Worm (Caenorhabditis elegans) whole organism, L1 larva: ENCODE results near the gene msp-55.

Experiments
- C04F5.9 ChIP-seq: sonication (generic microtip); optimal IDR thresholded peaks from 2 replicates; lab custom pipeline; 2016; ENCODE audit warnings: missing genetic modification characterization, missing compliant biosample characterization
- C34B4.2 ChIP-seq: sonication (generic microtip); optimal IDR thresholded peaks from 2 replicates; lab custom pipeline; 2017; ENCODE audit warnings: mild to moderate bottlenecking, missing genetic modification characterization, missing compliant biosample characterization
- Y116A8C.19 ChIP-seq: sonication (generic microtip); optimal IDR thresholded peaks from 2 replicates; lab custom pipeline; 2016; ENCODE audit warnings: missing compliant biosample characterization, missing genetic modification characterization, borderline replicate concordance
- aly-2 ChIP-seq: fragments of 150-350 bp; optimal IDR thresholded peaks from 2 replicates; lab custom pipeline; 2014; ENCODE audit warnings: missing biosample characterization, missing genetic modification characterization
- ceh-63 ChIP-seq: fragments of 200-800 bp; sonication (Bioruptor generic); optimal IDR thresholded peaks from 2 replicates; lab custom pipeline; 2018; ENCODE audit warnings: mild to moderate bottlenecking, missing genetic modification characterization, missing compliant biosample characterization
- ceh-88 ChIP-seq: fragments of 200-800 bp; sonication (Bioruptor generic); IDR thresholded peaks from 2 replicates; pipeline ENCODE4 v1.3.6; 2022; ENCODE audit warnings: missing genetic modification characterization, missing compliant biosample characterization
- ceh-90 ChIP-seq: sonication (generic microtip); optimal IDR thresholded peaks from 2 replicates; lab custom pipeline; 2016; ENCODE audit warnings: missing genetic modification characterization, missing compliant biosample characterization
- ces-1 ChIP-seq: fragments of 150-350 bp; optimal IDR thresholded peaks from 2 replicates; lab custom pipeline; 2014; ENCODE audit warnings: missing biosample characterization, missing genetic modification reagents, missing genetic modification characterization
- dpl-1 ChIP-seq, 3 experiments: fragments of 150-350 bp in 2 of 3; sonication (generic microtip) in 1 of 3; optimal IDR thresholded peaks; 2 replicates each; lab custom pipeline; 2014 to 2017; ENCODE audit warnings: missing biosample characterization in 3 of 3, missing genetic modification characterization in 3 of 3, missing genetic modification reagents in 3 of 3
- dsc-1 ChIP-seq: sonication (generic microtip); optimal IDR thresholded peaks from 2 replicates; lab custom pipeline; 2016; ENCODE audit warnings: mild to moderate bottlenecking, missing genetic modification characterization, missing compliant biosample characterization
- efl-1 ChIP-seq, 4 experiments: fragments of 150-350 bp; optimal IDR thresholded peaks in 3 of 4; peaks in 1 of 4; 1 replicate in 1 of 4; 2 replicates in 3 of 4; lab custom pipeline; 2014; ENCODE audit warnings: missing biosample characterization in 2 of 4, missing genetic modification characterization in 2 of 4, missing genetic modification reagents in 2 of 4
- efl-3 ChIP-seq: fragments of 200-800 bp; sonication (Bioruptor generic); optimal IDR thresholded peaks from 2 replicates; lab custom pipeline; 2018; ENCODE audit warnings: mild to moderate bottlenecking, missing genetic modification characterization, missing compliant biosample characterization
- egl-27 ChIP-seq, 2 experiments: fragments of 150-350 bp in 1 of 2; sonication (generic microtip); optimal IDR thresholded peaks; 3 replicates each; lab custom pipeline; 2017 to 2018; ENCODE audit warnings: missing biosample characterization in 2 of 2, missing genetic modification characterization in 2 of 2, missing genetic modification reagents in 2 of 2
- elt-2 ChIP-seq: sonication (generic microtip); optimal IDR thresholded peaks from 2 replicates; lab custom pipeline; 2016; ENCODE audit warnings: missing genetic modification characterization, mild to moderate bottlenecking, inconsistent platforms, missing compliant biosample characterization, missing genetic modification reagents
- hlh-17 ChIP-seq: fragments of 200-800 bp; sonication (Bioruptor generic); optimal IDR thresholded peaks from 2 replicates; lab custom pipeline; 2018; ENCODE audit warnings: missing genetic modification characterization, mild to moderate bottlenecking, missing compliant biosample characterization, moderate library complexity, borderline replicate concordance
- irx-1 ChIP-seq: sonication (generic microtip); optimal IDR thresholded peaks from 2 replicates; lab custom pipeline; 2016; ENCODE audit warnings: missing genetic modification characterization, missing compliant biosample characterization
- lin-39 ChIP-seq: fragments of 150-350 bp; optimal IDR thresholded peaks from 2 replicates; lab custom pipeline; 2014; ENCODE audit warnings: missing biosample characterization, missing genetic modification reagents, missing genetic modification characterization
- mab-9 ChIP-seq: fragments of 200-800 bp; sonication (Bioruptor generic); IDR thresholded peaks from 2 replicates; pipeline ENCODE4 v1.3.6; 2022; ENCODE audit warnings: missing genetic modification reagents, missing genetic modification characterization, missing compliant biosample characterization
- mdl-1 ChIP-seq, 2 experiments: fragments of 150-350 bp; optimal IDR thresholded peaks; 2 replicates each; lab custom pipeline; 2014 to 2017; ENCODE audit warnings: missing biosample characterization in 2 of 2, missing genetic modification characterization in 2 of 2, inconsistent platforms in 1 of 2
- mef-2 ChIP-seq: fragments of 150-350 bp; optimal IDR thresholded peaks from 2 replicates; lab custom pipeline; 2014; ENCODE audit warnings: missing biosample characterization, missing genetic modification characterization
- nhr-12 ChIP-seq: sonication (generic microtip); optimal IDR thresholded peaks from 2 replicates; lab custom pipeline; 2017; ENCODE audit warnings: missing biosample characterization, missing genetic modification characterization
- nhr-19 ChIP-seq: fragments of 200-800 bp; sonication (Bioruptor generic); conservative IDR thresholded peaks from 2 replicates; pipeline ENCODE4 v1.3.6; 2022; ENCODE audit warnings: missing genetic modification characterization, missing compliant biosample characterization
- nhr-237 ChIP-seq: fragments of 150-350 bp; optimal IDR thresholded peaks from 2 replicates; lab custom pipeline; 2014; ENCODE audit warnings: missing biosample characterization, missing genetic modification characterization
- nhr-28 ChIP-seq: fragments of 150-350 bp; optimal IDR thresholded peaks from 2 replicates; lab custom pipeline; 2014; ENCODE audit warnings: missing biosample characterization, missing genetic modification characterization
- nhr-47 ChIP-seq: sonication (generic microtip); optimal IDR thresholded peaks from 2 replicates; lab custom pipeline; 2016; ENCODE audit warnings: mild to moderate bottlenecking, missing genetic modification characterization, moderate library complexity, missing compliant biosample characterization
- nhr-77 ChIP-seq: fragments of 150-350 bp; optimal IDR thresholded peaks from 2 replicates; lab custom pipeline; 2014; ENCODE audit warnings: missing biosample characterization, missing genetic modification characterization
- pag-3 ChIP-seq: sonication (generic microtip); optimal IDR thresholded peaks from 2 replicates; lab custom pipeline; 2017; ENCODE audit warnings: missing genetic modification characterization, mild to moderate bottlenecking, missing compliant biosample characterization, antibody characterized with exemption, borderline replicate concordance; ENCODE audit not compliant: insufficient read depth
- pqm-1 ChIP-seq: sonication (generic microtip); optimal IDR thresholded peaks from 3 replicates; lab custom pipeline; 2017; ENCODE audit warnings: missing biosample characterization, missing genetic modification characterization
- rnt-1 ChIP-seq: sonication (generic microtip); optimal IDR thresholded peaks from 2 replicates; lab custom pipeline; 2016; ENCODE audit warnings: mild to moderate bottlenecking, missing genetic modification characterization, moderate library complexity, missing compliant biosample characterization
- skn-1 ChIP-seq: fragments of 150-350 bp; optimal IDR thresholded peaks from 2 replicates; lab custom pipeline; 2014; ENCODE audit warnings: missing biosample characterization, missing genetic modification characterization
- snpc-4 ChIP-seq: fragments of 150-350 bp; optimal IDR thresholded peaks from 2 replicates; lab custom pipeline; 2014; ENCODE audit warnings: missing biosample characterization, missing genetic modification characterization
- snu-23 ChIP-seq: sonication (generic microtip); optimal IDR thresholded peaks from 2 replicates; lab custom pipeline; 2016; ENCODE audit warnings: missing genetic modification characterization, missing compliant biosample characterization
- sox-4 ChIP-seq: sonication (generic microtip); optimal IDR thresholded peaks from 2 replicates; lab custom pipeline; 2016; ENCODE audit warnings: missing genetic modification characterization, missing compliant biosample characterization
- swsn-7 ChIP-seq: sonication (generic microtip); optimal IDR thresholded peaks from 2 replicates; lab custom pipeline; 2016; ENCODE audit warnings: missing genetic modification characterization, missing compliant biosample characterization
- tlp-1 ChIP-seq: fragments of 150-350 bp; optimal IDR thresholded peaks from 2 replicates; lab custom pipeline; 2014; ENCODE audit warnings: missing biosample characterization, missing genetic modification characterization
- unc-30 ChIP-seq: sonication (generic microtip); optimal IDR thresholded peaks from 2 replicates; lab custom pipeline; 2017; ENCODE audit warnings: missing biosample characterization, missing genetic modification characterization
- unc-62 ChIP-seq: fragments of 150-350 bp; optimal IDR thresholded peaks from 2 replicates; lab custom pipeline; 2014; ENCODE audit warnings: missing biosample characterization, missing genetic modification reagents, missing genetic modification characterization
- unc-86 ChIP-seq: sonication (generic microtip); optimal IDR thresholded peaks from 2 replicates; lab custom pipeline; 2016; ENCODE audit warnings: missing genetic modification characterization, missing compliant biosample characterization
- ztf-11 ChIP-seq, 2 experiments: sonication (generic microtip); optimal IDR thresholded peaks; 2 replicates each; lab custom pipeline; 2016 to 2017; ENCODE audit warnings: missing genetic modification characterization in 2 of 2, missing biosample characterization in 1 of 2, missing compliant biosample characterization in 1 of 2

The msp-55 gene

DNA sequence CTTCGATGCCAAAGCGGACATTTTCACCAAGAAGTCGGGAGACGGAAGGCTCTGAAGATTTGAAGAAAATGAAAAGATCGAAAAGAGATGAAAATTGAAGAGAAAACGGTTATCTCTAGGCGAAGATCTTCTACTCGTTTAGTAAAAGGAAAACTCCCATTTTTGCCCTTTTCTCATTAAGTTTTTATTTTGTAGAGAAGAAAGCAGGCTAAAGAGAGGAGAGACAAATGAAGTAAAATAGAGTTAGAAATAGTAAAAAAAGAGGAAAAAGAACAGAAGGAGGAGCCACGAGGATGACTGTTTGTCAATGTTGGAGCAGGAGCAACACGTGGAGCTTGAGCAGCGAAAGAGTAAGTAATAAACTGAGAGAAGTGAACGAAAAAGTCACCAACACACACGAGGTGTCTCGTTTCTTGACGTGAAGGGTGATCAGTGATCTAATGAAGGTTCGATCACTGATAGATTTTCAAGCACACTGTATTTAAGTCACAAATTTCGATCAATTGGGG, 33.1 kb upstream of the msp-55 start, which contains the start of gene ivd-1 (continued):
- TF ChIP-seq mab-9: no peak

ce11 chrIV:5086961-5087326, 31.1 kb upstream of the msp-55 start:
- TF ChIP-seq hlh-17 (no peak), pag-3 (tag; lab: Kevin White, UChicago) (no peak), nhr-237 (tag; lab: Kevin White, UChicago) (no peak)

DNA sequence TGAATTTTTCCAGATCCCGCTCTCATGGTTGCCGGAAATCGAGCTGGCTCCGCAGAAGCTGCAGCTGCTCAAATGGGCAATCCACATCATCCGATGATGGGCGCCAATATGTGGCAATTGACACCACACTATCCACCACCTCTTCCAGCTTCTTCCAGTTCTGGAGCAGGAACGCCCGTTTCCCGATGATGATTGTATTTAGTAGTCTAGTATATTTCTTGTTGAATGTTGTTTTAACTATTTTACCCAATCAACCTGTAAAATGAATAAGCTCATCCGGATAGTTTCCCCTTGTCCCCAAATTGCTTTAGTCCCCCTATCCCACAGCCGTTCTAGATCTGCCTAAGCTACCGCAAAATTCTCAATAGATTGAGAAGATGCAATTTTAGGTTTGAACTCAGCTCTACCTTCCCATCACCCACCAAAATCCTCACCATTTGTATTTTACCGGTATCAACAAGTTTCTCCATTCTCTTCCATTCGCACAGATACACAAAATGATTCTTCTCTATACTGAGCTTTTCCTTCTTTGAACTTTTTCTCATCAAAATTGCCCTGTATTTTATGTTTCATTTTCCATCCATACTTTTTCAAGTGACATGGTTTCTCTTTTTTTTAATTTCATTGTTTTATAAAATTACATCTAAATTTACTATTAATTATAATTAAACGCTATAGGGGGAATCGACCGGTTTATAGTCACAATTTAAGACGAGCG, 30.6 kb upstream of the msp-55 start:
- TF ChIP-seq unc-86 (tag; lab: Kevin White, UChicago) (no peak), lin-39 (tag; lab: Kevin White, UChicago) (no peak), Y116A8C.19 (tag; lab: Kevin White, UChicago) (no peak), C04F5.9 (tag; lab: Kevin White, UChicago) (no peak), unc-62 (no peak), snu-23 (GFP tag; lab: Kevin White, UChicago) (no peak), irx-1 (tag; lab: Kevin White, UChicago) (no peak), skn-1 (tag; lab: Kevin White, UChicago) (no peak), ceh-88 (no peak), dpl-1 (GFP tag; optimal IDR thresholded peaks at IDR 0.05; lab: Kevin White, UChicago) (no peak), nhr-77 (no peak), aly-2 (tag; lab: Kevin White, UChicago) (peak; percentile 43), dsc-1 (tag; lab: Kevin White, UChicago) (no peak), ceh-63 (GFP tag; lab: Kevin White, UChicago) (no peak), mdl-1 (tag; optimal IDR thresholded peaks at IDR 0.05; lab: Kevin White, UChicago) (no peak), efl-1 (optimal IDR thresholded peaks at IDR 0.05; lab: Kevin White, UChicago) (no peak), efl-1 (GFP tag; optimal IDR thresholded peaks at IDR 0.05 in 1 of 2; lab: Kevin White, UChicago) (peak in 1 of 2 experiments; percentile 80), nhr-19 (GFP tag; lab: Robert Waterston, UW) (no peak)

DNA sequence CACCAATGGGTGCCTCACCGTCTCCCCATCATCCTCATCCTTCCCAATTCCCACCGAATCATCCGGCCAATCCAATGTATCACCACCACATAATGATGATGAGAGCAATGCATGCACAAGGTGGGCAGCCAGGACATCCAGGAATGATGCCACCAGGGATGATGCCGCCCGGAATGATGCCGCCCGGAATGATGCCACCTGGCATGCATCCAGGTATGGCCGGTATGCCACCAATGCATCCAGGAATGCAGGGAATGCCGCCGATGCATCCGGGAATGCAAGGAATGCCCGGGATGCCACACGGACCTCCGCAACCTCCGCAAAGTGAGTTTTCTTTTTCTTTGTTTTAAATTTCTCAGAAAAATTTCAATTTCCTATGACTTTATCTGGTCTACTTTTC, 30.0 kb upstream of the msp-55 start:
- no peak for TF ChIP-seq efl-3 (GFP tag; lab: Kevin White, UChicago)
- TF ChIP-seq efl-1 (optimal IDR thresholded peaks at IDR 0.05; lab: Kevin White, UChicago): no peak
- TF ChIP-seq efl-1 (GFP tag; optimal IDR thresholded peaks at IDR 0.05 in 1 of 2; lab: Kevin White, UChicago): no peak
- TF ChIP-seq rnt-1 (tag; lab: Kevin White, UChicago): no peak
- no peak for TF ChIP-seq irx-1 (tag; lab: Kevin White, UChicago)
- no peak for TF ChIP-seq egl-27 (tag; optimal IDR thresholded peaks at IDR 0.05; lab: Kevin White, UChicago)

DNA sequence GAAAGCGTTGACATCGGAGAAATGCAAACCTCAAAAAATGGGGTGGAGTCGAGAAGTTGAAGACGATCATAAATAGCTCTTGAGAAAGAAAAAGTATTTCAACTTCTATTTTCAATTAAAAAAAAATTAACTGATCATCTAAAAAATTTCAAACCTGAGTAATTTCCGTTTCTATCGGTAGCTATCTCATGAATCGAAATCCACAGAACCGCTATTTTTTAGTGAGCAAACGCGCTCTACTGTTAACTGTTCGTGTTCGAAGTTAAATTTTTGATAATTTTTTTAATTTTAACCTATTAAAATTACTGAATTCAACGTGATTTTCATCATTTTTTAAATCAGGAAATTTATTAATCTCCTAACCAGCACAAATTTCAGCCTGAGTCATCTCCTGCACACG, 28.0 kb upstream of the msp-55 start:
- peak in 1 of 2 experiments; percentile 13 for TF ChIP-seq efl-1 (optimal IDR thresholded peaks at IDR 0.05; lab: Kevin White, UChicago)
- no peak for TF ChIP-seq efl-1 (GFP tag; optimal IDR thresholded peaks at IDR 0.05 in 1 of 2; lab: Kevin White, UChicago)
- TF ChIP-seq ztf-11 (tag; optimal IDR thresholded peaks at IDR 0.05; lab: Kevin White, UChicago): no peak
- TF ChIP-seq, all 84 proteins: peak for 1

- TF ChIP-seq tlp-1 (tag; lab: Kevin White, UChicago) (no peak), C34B4.2 (no peak), nhr-47 (tag; lab: Kevin White, UChicago) (no peak), hlh-17 (no peak), unc-30 (tag; lab: Kevin White, UChicago) (no peak), aly-2 (tag; lab: Kevin White, UChicago) (no peak), swsn-7 (tag; lab: Kevin White, UChicago) (no peak), dpl-1 (GFP tag; optimal IDR thresholded peaks at IDR 0.05; lab: Kevin White, UChicago) (no peak), snpc-4 (tag; lab: Kevin White, UChicago) (no peak), mef-2 (tag; lab: Kevin White, UChicago) (no peak), Y116A8C.19 (tag; lab: Kevin White, UChicago) (no peak), egl-27 (tag; optimal IDR thresholded peaks at IDR 0.05; lab: Kevin White, UChicago) (no peak), ces-1 (GFP tag; lab: Kevin White, UChicago) (no peak), elt-2 (no peak), nhr-12 (no peak), mab-9 (no peak), ceh-88 (no peak), nhr-28 (no peak), ceh-90 (no peak), pqm-1 (tag; lab: Kevin White, UChicago) (no peak), sox-4 (tag; lab: Kevin White, UChicago) (no peak)
Measured at ce11 chrIV:5082900-5083530, 27.2 kb upstream of the msp-55 start, which contains the start of gene pygo-1. Gene pygo-1, plus strand, starts transcription at chrIV:5083303.
